Worm (Caenorhabditis elegans) whole organism, late embryonic: ENCODE results near the gene C18E9.5.

ENCODE experiments used
- ceh-45 ChIP-seq: fragments of 200-800 bp; sonication (Bioruptor generic); IDR thresholded peaks from 2 replicates; pipeline ENCODE4 v1.3.6; 2022; ENCODE audit warnings: missing genetic modification reagents, missing genetic modification characterization, missing compliant biosample characterization
- madf-2 ChIP-seq: sonication (generic microtip); optimal IDR thresholded peaks from 2 replicates; lab custom pipeline; 2017; ENCODE audit warnings: missing genetic modification characterization, missing compliant biosample characterization
- nhr-232 ChIP-seq: sonication (generic microtip); optimal IDR thresholded peaks from 2 replicates; lab custom pipeline; 2016; ENCODE audit warnings: missing genetic modification characterization, missing compliant biosample characterization
- rnt-1 ChIP-seq: sonication (generic microtip); optimal IDR thresholded peaks from 2 replicates; lab custom pipeline; 2016; ENCODE audit warnings: missing genetic modification characterization, missing compliant biosample characterization
- unc-86 ChIP-seq: sonication (generic microtip); optimal IDR thresholded peaks from 2 replicates; lab custom pipeline; 2016; ENCODE audit warnings: missing genetic modification characterization, missing compliant biosample characterization

DNA sequence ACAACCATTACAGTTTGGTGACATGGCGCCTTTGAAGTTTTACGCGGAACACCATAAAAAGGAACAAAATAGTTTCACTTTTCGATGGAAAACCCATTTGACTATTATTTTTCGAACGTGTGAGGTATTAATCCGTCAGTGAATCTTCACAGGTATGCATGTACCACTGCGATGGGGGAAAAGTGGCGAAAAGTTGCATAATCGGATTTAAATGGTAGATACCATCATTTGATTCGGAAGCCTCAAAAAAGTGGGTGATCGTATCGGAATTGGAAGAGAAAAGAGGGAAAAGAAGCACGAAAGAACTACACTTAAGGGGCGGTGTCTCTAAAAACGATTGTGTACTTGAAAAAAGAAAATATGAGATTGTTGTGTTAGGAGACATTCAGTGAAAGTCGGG is 16.1 kb upstream of the C18E9.5 start:
- TF ChIP-seq ceh-45 (no peak), unc-86 (tag; lab: Kevin White, UChicago) (no peak), rnt-1 (tag; lab: Kevin White, UChicago) (no peak), madf-2 (tag; lab: Kevin White, UChicago) (no peak), nhr-232 (tag; lab: Kevin White, UChicago) (no peak)
